Fruit fly (Drosophila melanogaster): ENCODE data around the gene CG13907.

Gene CG13907

dm6 chr3L:883786-884185, 2.0 kb upstream of the CG13907 start:
- no peak for TF ChIP-seq net (GFP tag; optimal IDR thresholded peaks at IDR 0.05)
- no peak for TF ChIP-seq dac (GFP tag; optimal IDR thresholded peaks at IDR 0.05)
- TF ChIP-seq fd59A (GFP tag; optimal IDR thresholded peaks at IDR 0.05) = no peak
- TF ChIP-seq Hr38 (GFP tag; optimal IDR thresholded peaks at IDR 0.05) = no peak
- peak; percentile 86 for TF ChIP-seq Sox14 (GFP tag; optimal IDR thresholded peaks at IDR 0.05)
- TF ChIP-seq CG3032 (tag; optimal IDR thresholded peaks at IDR 0.05) = no peak
- TF ChIP-seq svp (GFP tag) = no peak

dm6 chr3L:882892-883255, 1.1 kb upstream of the CG13907 start:
- no peak for TF ChIP-seq spab (GFP tag; optimal IDR thresholded peaks at IDR 0.05)

dm6 chr3L:882236-882891, 551 bp upstream of the CG13907 start:
- TF ChIP-seq Sox14 (GFP tag; optimal IDR thresholded peaks at IDR 0.05) (no peak), Eip78C (GFP tag) (peak; percentile 70), vri (GFP tag; optimal IDR thresholded peaks at IDR 0.05) (peak; percentile 36)

dm6 chr3L:880851-881250, 962 bp downstream of the CG13907 start:
- TF ChIP-seq Smox (GFP tag; optimal IDR thresholded peaks at IDR 0.05) (no peak), spab (GFP tag; optimal IDR thresholded peaks at IDR 0.05) (no peak), eg (GFP tag; IDR thresholded peaks at IDR 0.05) (peak; percentile 18; the same call in 1 of the 3 replicates), CG32006 (GFP tag; optimal IDR thresholded peaks at IDR 0.05) (no peak), achi (GFP tag; optimal IDR thresholded peaks at IDR 0.05) (no peak), CG6163 (GFP tag; IDR thresholded peaks at IDR 0.05) (no peak), Ets96B (tag; optimal IDR thresholded peaks at IDR 0.05) (no peak), vri (GFP tag; optimal IDR thresholded peaks at IDR 0.05) (peak; percentile 2), Sox14 (GFP tag; optimal IDR thresholded peaks at IDR 0.05) (no peak), CG34406 (GFP tag; optimal IDR thresholded peaks at IDR 0.05) (no peak), CG3919 (GFP tag; optimal IDR thresholded peaks at IDR 0.05) (peak; percentile 14), CG1621 (tag; optimal IDR thresholded peaks at IDR 0.05) (peak; percentile 1), CG16779 (tag; optimal IDR thresholded peaks at IDR 0.05) (no peak), CG6808 (GFP tag; optimal IDR thresholded peaks at IDR 0.05) (no peak), Eip78C (GFP tag) (peak; percentile 37), CG6854 (GFP tag; optimal IDR thresholded peaks at IDR 0.05) (peak; percentile 30), CG11902 (GFP tag; optimal IDR thresholded peaks at IDR 0.05) (no peak), CG8119 (GFP tag; IDR thresholded peaks at IDR 0.05) (0 out of 3 replicates have a peak, but pooled peaks have one; percentile 16), cyc (GFP tag; optimal IDR thresholded peaks at IDR 0.05) (no peak)

- TF ChIP-seq Gug (GFP tag; IDR thresholded peaks at IDR 0.05) (no peak), CG6854 (GFP tag; optimal IDR thresholded peaks at IDR 0.05) (no peak), CG8119 (GFP tag; IDR thresholded peaks at IDR 0.05) (0 out of 3 replicates have a peak, but pooled peaks have one; percentile 16), Sox102F (GFP tag; optimal IDR thresholded peaks at IDR 0.05) (no peak), acj6 (GFP tag; optimal IDR thresholded peaks at IDR 0.05) (no peak), pdm3 (GFP tag; optimal IDR thresholded peaks at IDR 0.05) (no peak), CG3032 (tag; optimal IDR thresholded peaks at IDR 0.05) (no peak), svp (GFP tag) (no peak), Ets21C (GFP tag; optimal IDR thresholded peaks at IDR 0.05) (no peak), CG11294 (GFP tag; IDR thresholded peaks at IDR 0.05) (no peak), ss (GFP tag; optimal IDR thresholded peaks at IDR 0.05) (peak in 1 of 2 experiments; percentile 24), CG8319 (GFP tag; optimal IDR thresholded peaks at IDR 0.05) (no peak), Lpt (GFP tag; optimal IDR thresholded peaks at IDR 0.05) (no peak), CG8632 (GFP tag; optimal IDR thresholded peaks at IDR 0.05) (no peak), Eip78C (GFP tag) (peak; percentile 31)
Observed at dm6 chr3L:876656-877055, 5.2 kb downstream of the CG13907 start.
